2 worm cellular contexts compared by ENCODE assay signal in the genomic region with DNA sequence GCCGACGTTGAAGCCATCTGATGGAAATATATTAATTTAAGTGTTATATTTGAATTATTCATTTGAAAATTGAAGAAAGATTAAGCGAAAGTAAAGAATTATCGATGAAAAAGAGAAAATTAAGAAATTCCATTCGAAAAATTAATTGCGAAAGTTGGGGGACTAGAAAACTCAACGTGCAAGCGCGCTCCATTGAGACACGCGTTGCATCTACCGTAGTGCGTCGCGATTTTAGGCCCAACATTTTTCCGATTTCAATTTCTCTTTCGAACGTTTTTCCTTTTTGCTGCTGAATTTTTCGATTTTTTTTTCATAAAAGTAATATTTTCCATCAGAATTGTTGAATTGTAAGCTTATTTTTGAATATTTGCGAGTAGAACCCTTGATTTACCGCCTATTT.
TF ChIP-seq lines count a peak whose summit lies in the region.

A gene (minus strand): TSS at position 17 of the 400 bp plus-strand sequence.

TF ChIP-seq in whole organism, L4 larva, 104 proteins besides CTCF, POLR2A, EP300 and RAD21 (continued from another document):
- peak; percentile 71 for TF ChIP-seq spr-1 (tag; optimal IDR thresholded peaks at IDR 0.05; lab: Kevin White, UChicago)
- peak; percentile 81 for TF ChIP-seq nhr-102 (tag; optimal IDR thresholded peaks at IDR 0.05; lab: Kevin White, UChicago)
- peak; percentile 73 for TF ChIP-seq ama-1 (optimal IDR thresholded peaks at IDR 0.05; lab: Kevin White, UChicago)
- peak; percentile 84 for TF ChIP-seq zfp-3 (GFP tag; conservative IDR thresholded peaks at IDR 0.05; lab: Robert Waterston, UW)
- no peak for TF ChIP-seq egl-27 (tag; optimal IDR thresholded peaks at IDR 0.05; lab: Kevin White, UChicago)
- no peak for TF ChIP-seq set-16 (GFP tag; IDR thresholded peaks at IDR 0.05; lab: Robert Waterston, UW)
- TF ChIP-seq R02D3.7 (tag; optimal IDR thresholded peaks at IDR 0.05; lab: Kevin White, UChicago) = no peak
- TF ChIP-seq spr-3 (GFP tag; optimal IDR thresholded peaks at IDR 0.05; lab: Kevin White, UChicago) = peak; percentile 4
- peak; percentile 93 for TF ChIP-seq nhr-28 (tag; optimal IDR thresholded peaks at IDR 0.05; lab: Kevin White, UChicago)
- no peak for TF ChIP-seq ceh-32 (tag; optimal IDR thresholded peaks at IDR 0.05; lab: Kevin White, UChicago; ENCODE audit: poor library complexity)
- peak; percentile 96 for TF ChIP-seq lin-13 (GFP tag; optimal IDR thresholded peaks at IDR 0.05; lab: Kevin White, UChicago)
- TF ChIP-seq ceh-44 (GFP tag; IDR thresholded peaks at IDR 0.05; lab: Robert Waterston, UW) = peak; percentile 89
- peak; percentile 83 for TF ChIP-seq hlh-30 (tag; optimal IDR thresholded peaks at IDR 0.05; lab: Kevin White, UChicago; ENCODE audit: insufficient read depth)
- TF ChIP-seq fkh-10 (GFP tag; optimal IDR thresholded peaks at IDR 0.05; lab: Kevin White, UChicago) = peak; percentile 86
- TF ChIP-seq nhr-10 (tag; optimal IDR thresholded peaks at IDR 0.05; lab: Kevin White, UChicago) = peak; percentile 0
- no peak for TF ChIP-seq lin-29 (GFP tag; IDR thresholded peaks at IDR 0.05; lab: Robert Waterston, UW)
- peak; percentile 94 for TF ChIP-seq dve-1 (tag; optimal IDR thresholded peaks at IDR 0.05; lab: Kevin White, UChicago; ENCODE audit: insufficient read depth)
- peak; percentile 79 for TF ChIP-seq T26A8.4 (GFP tag; IDR thresholded peaks at IDR 0.05; lab: Robert Waterston, UW)
- peak; percentile 42 for TF ChIP-seq zip-2 (tag; optimal IDR thresholded peaks at IDR 0.05; lab: Kevin White, UChicago)
- peak; percentile 99 for TF ChIP-seq nhr-77 (tag; optimal IDR thresholded peaks at IDR 0.05; lab: Kevin White, UChicago)
- TF ChIP-seq snpc-4 (tag; optimal IDR thresholded peaks at IDR 0.05; lab: Kevin White, UChicago) = peak; percentile 59
- TF ChIP-seq dmd-6 (GFP tag; IDR thresholded peaks at IDR 0.05; lab: Robert Waterston, UW) = peak; percentile 84
- TF ChIP-seq madf-5 (GFP tag; IDR thresholded peaks at IDR 0.05; lab: Robert Waterston, UW) = peak; percentile 50 to 62; a peak in 1 of 4 replicates
- no peak for TF ChIP-seq unc-62 (GFP tag; optimal IDR thresholded peaks at IDR 0.05 in 1 of 2; lab: Kevin White, UChicago)
- no peak for TF ChIP-seq unc-62 (tag; optimal IDR thresholded peaks at IDR 0.05; lab: Kevin White, UChicago)
- no peak for TF ChIP-seq Y75B8A.6 (GFP tag; IDR thresholded peaks at IDR 0.05; lab: Robert Waterston, UW)
- TF ChIP-seq aly-2 (tag; optimal IDR thresholded peaks at IDR 0.05; lab: Kevin White, UChicago) = no peak
- TF ChIP-seq ceh-28 (tag; optimal IDR thresholded peaks at IDR 0.05; lab: Kevin White, UChicago) = no peak
- peak; percentile 58 for TF ChIP-seq F49E8.2 (tag; optimal IDR thresholded peaks at IDR 0.05; lab: Kevin White, UChicago; ENCODE audit: borderline replicate concordance)
- no peak for TF ChIP-seq zip-11 (GFP tag; IDR thresholded peaks at IDR 0.05; lab: Robert Waterston, UW)
- no peak for TF ChIP-seq nhr-111 (GFP tag; optimal IDR thresholded peaks at IDR 0.05; lab: Kevin White, UChicago)
- peak; percentile 87 for TF ChIP-seq mxl-3 (GFP tag; optimal IDR thresholded peaks at IDR 0.05; lab: Kevin White, UChicago)
- peak in 1 of 2 experiments; percentile 69 for TF ChIP-seq ZK546.5 (tag; optimal IDR thresholded peaks at IDR 0.05; lab: Kevin White, UChicago)
- no peak for TF ChIP-seq Y5F2A.4 (GFP tag; optimal IDR thresholded peaks at IDR 0.05; lab: Kevin White, UChicago)
- peak; percentile 92 for TF ChIP-seq dmd-9 (GFP tag; IDR thresholded peaks at IDR 0.05; lab: Robert Waterston, UW)
- 0 out of 2 replicates have a peak, but pooled peaks have one; percentile 35 for TF ChIP-seq php-3 (GFP tag; IDR thresholded peaks at IDR 0.05; lab: Robert Waterston, UW)
- TF ChIP-seq tag-97 (GFP tag; IDR thresholded peaks at IDR 0.05; lab: Robert Waterston, UW) = peak; percentile 62; the same call in 1 of the 2 replicates
- no peak for TF ChIP-seq snpc-1.2 (GFP tag; IDR thresholded peaks at IDR 0.05; lab: Robert Waterston, UW)
- peak; percentile 87 for TF ChIP-seq madf-9 (GFP tag; conservative IDR thresholded peaks at IDR 0.05; lab: Robert Waterston, UW)
- peak; percentile 63; the same call in 1 of the 2 replicates for TF ChIP-seq ctbp-1 (GFP tag; IDR thresholded peaks at IDR 0.05; lab: Robert Waterston, UW)
- peak; percentile 83 for TF ChIP-seq jun-1 (tag; optimal IDR thresholded peaks at IDR 0.05; lab: Kevin White, UChicago)
- peak; percentile 59; the same call in 1 of the 2 replicates for TF ChIP-seq Y48G9A.11 (GFP tag; IDR thresholded peaks at IDR 0.05; lab: Robert Waterston, UW)
- TF ChIP-seq aha-1 (tag; lab: Kevin White, UChicago) = peak; percentile 98
- 0 out of 2 replicates have a peak, but pooled peaks have one; percentile 42 for TF ChIP-seq mxl-2 (GFP tag; conservative IDR thresholded peaks at IDR 0.05; lab: Robert Waterston, UW)
- TF ChIP-seq mdt-29 (GFP tag; IDR thresholded peaks at IDR 0.05; lab: Robert Waterston, UW) = peak; percentile 68
- no peak for TF ChIP-seq F10B5.3 (tag; optimal IDR thresholded peaks at IDR 0.05; lab: Kevin White, UChicago)
- peak; percentile 94 for TF ChIP-seq mep-1 (tag; optimal IDR thresholded peaks at IDR 0.05; lab: Kevin White, UChicago)
- TF ChIP-seq F44E2.7 (GFP tag; IDR thresholded peaks at IDR 0.05; lab: Robert Waterston, UW) = no peak
- peak; percentile 54 for TF ChIP-seq sdz-12 (GFP tag; optimal IDR thresholded peaks at IDR 0.05; lab: Kevin White, UChicago)
- peak; percentile 49 for TF ChIP-seq zfp-2 (tag; optimal IDR thresholded peaks at IDR 0.05; lab: Kevin White, UChicago)
- no peak for TF ChIP-seq zag-1 (tag; optimal IDR thresholded peaks at IDR 0.05; lab: Kevin White, UChicago)
- TF ChIP-seq unc-39 (tag; optimal IDR thresholded peaks at IDR 0.05; lab: Kevin White, UChicago) = no peak

TF ChIP-seq in whole organism, late embryonic, 69 proteins besides CTCF, POLR2A, EP300 and RAD21 (continued from another document):
- TF ChIP-seq pqm-1 (tag; optimal IDR thresholded peaks at IDR 0.05; lab: Kevin White, UChicago) (peak; percentile 46), elt-4 (tag; optimal IDR thresholded peaks at IDR 0.05; lab: Kevin White, UChicago) (no peak), gmeb-2 (tag; optimal IDR thresholded peaks at IDR 0.05; lab: Kevin White, UChicago) (no peak), sdc-2 (tag; optimal IDR thresholded peaks at IDR 0.05; lab: Kevin White, UChicago) (peak; percentile 29), sox-2 (GFP tag; IDR thresholded peaks at IDR 0.05; lab: Robert Waterston, UW) (0 out of 2 replicates have a peak, but pooled peaks have one; percentile 18), ceh-19 (GFP tag; optimal IDR thresholded peaks at IDR 0.05; lab: Kevin White, UChicago) (no peak), ceh-2 (tag; optimal IDR thresholded peaks at IDR 0.05; lab: Kevin White, UChicago) (peak; percentile 89), madf-2 (tag; optimal IDR thresholded peaks at IDR 0.05; lab: Kevin White, UChicago) (peak; percentile 47), pha-4 (tag; optimal IDR thresholded peaks at IDR 0.05; lab: Kevin White, UChicago) (no peak)
